Fruit fly (Drosophila melanogaster) whole organism, embryonic: ENCODE data around the gene Claspin.

Source experiments
- Antp ChIP-seq: fragments of 200-800 bp; sonication (Bioruptor generic); optimal IDR thresholded peaks from 3 replicates; lab custom pipeline; 2016; ENCODE audit warnings: missing biosample characterization, missing genetic modification characterization
- Atf-2 ChIP-seq: fragments of 200-800 bp; sonication (Bioruptor generic); optimal IDR thresholded peaks from 2 replicates; lab custom pipeline; 2016; ENCODE audit warnings: missing biosample characterization, missing genetic modification characterization
- Atf6 ChIP-seq: fragments of 200-800 bp; sonication (Bioruptor generic); IDR thresholded peaks from 2 replicates; pipeline ENCODE4 v1.3.6; 2022; ENCODE audit warnings: missing biosample characterization, missing genetic modification characterization
- BEAF-32 ChIP-seq: fragments of 200-800 bp; sonication (Bioruptor generic); optimal IDR thresholded peaks from 3 replicates; lab custom pipeline; 2017; ENCODE audit warnings: missing biosample characterization, missing genetic modification characterization, mild to moderate bottlenecking, moderate library complexity, missing genetic modification reagents
- CG10209 ChIP-seq: fragments of 200-800 bp; sonication (Bioruptor generic); optimal IDR thresholded peaks from 3 replicates; lab custom pipeline; 2017; ENCODE audit warnings: missing biosample characterization, mild to moderate bottlenecking, missing genetic modification characterization, missing genetic modification reagents
- CG10267 ChIP-seq: fragments of 200-800 bp; sonication (Bioruptor generic); optimal IDR thresholded peaks from 2 replicates; lab custom pipeline; 2018; ENCODE audit warnings: missing biosample characterization, mild to moderate bottlenecking, missing genetic modification characterization, moderate library complexity
- CG11456 ChIP-seq: fragments of 200-800 bp; sonication (Bioruptor generic); IDR thresholded peaks from 3 replicates; pipeline ENCODE4 v1.3.6; 2022; ENCODE audit warnings: missing biosample characterization, missing genetic modification characterization
- CG12659 ChIP-seq: fragments of 200-800 bp; sonication (Bioruptor generic); optimal IDR thresholded peaks from 3 replicates; lab custom pipeline; 2017; ENCODE audit warnings: mild to moderate bottlenecking, missing biosample characterization, missing genetic modification reagents, missing genetic modification characterization
- CG13424 ChIP-seq: fragments of 200-800 bp; sonication (Bioruptor generic); optimal IDR thresholded peaks from 2 replicates; lab custom pipeline; 2019; ENCODE audit warnings: missing biosample characterization, mild to moderate bottlenecking, missing genetic modification characterization, moderate library complexity
- CG14710 ChIP-seq: fragments of 200-800 bp; sonication (Bioruptor generic); optimal IDR thresholded peaks from 3 replicates; lab custom pipeline; 2019; ENCODE audit warnings: missing biosample characterization, mild to moderate bottlenecking, missing genetic modification characterization, moderate library complexity
- CG1603 ChIP-seq: fragments of 200-800 bp; sonication (Bioruptor generic); optimal IDR thresholded peaks from 2 replicates; lab custom pipeline; 2019; ENCODE audit warnings: missing biosample characterization, mild to moderate bottlenecking, missing genetic modification characterization, moderate library complexity
- CG17186 ChIP-seq: fragments of 200-800 bp; sonication (Bioruptor generic); optimal IDR thresholded peaks from 3 replicates; lab custom pipeline; 2017; ENCODE audit warnings: missing biosample characterization, missing genetic modification reagents, missing genetic modification characterization
- CG17359 ChIP-seq: fragments of 200-800 bp; sonication (Bioruptor generic); optimal IDR thresholded peaks from 3 replicates; lab custom pipeline; 2018; ENCODE audit warnings: missing biosample characterization, mild to moderate bottlenecking, missing genetic modification characterization, moderate library complexity
- CG17829 ChIP-seq: fragments of 200-800 bp; optimal IDR thresholded peaks from 2 replicates; lab custom pipeline; 2019; ENCODE audit warnings: missing biosample characterization, mild to moderate bottlenecking, missing genetic modification characterization, moderate library complexity
- CG2116 ChIP-seq: fragments of 200-800 bp; sonication (Bioruptor generic); optimal IDR thresholded peaks from 3 replicates; lab custom pipeline; 2018; ENCODE audit warnings: missing biosample characterization, mild to moderate bottlenecking, missing genetic modification characterization
- CG2875 ChIP-seq: fragments of 200-800 bp; sonication (Bioruptor generic); optimal IDR thresholded peaks from 2 replicates; lab custom pipeline; 2017; ENCODE audit warnings: missing biosample characterization, mild to moderate bottlenecking, missing genetic modification characterization, missing genetic modification reagents
- CG31388 ChIP-seq: fragments of 200-800 bp; sonication (Bioruptor generic); optimal IDR thresholded peaks from 2 replicates; lab custom pipeline; 2016; ENCODE audit warnings: missing biosample characterization, missing genetic modification characterization
- CG33557 ChIP-seq: fragments of 200-800 bp; sonication (Bioruptor generic); optimal IDR thresholded peaks from 2 replicates; lab custom pipeline; 2019; ENCODE audit warnings: missing biosample characterization, mild to moderate bottlenecking, missing genetic modification characterization, moderate library complexity
- CG4282 ChIP-seq: fragments of 200-800 bp; sonication (Bioruptor generic); optimal IDR thresholded peaks from 2 replicates; lab custom pipeline; 2016; ENCODE audit warnings: missing biosample characterization, missing genetic modification characterization
- CG4360 ChIP-seq: fragments of 200-800 bp; sonication (Bioruptor generic); IDR thresholded peaks from 2 replicates; pipeline ENCODE4 v1.3.6; 2022; ENCODE audit warnings: missing biosample characterization, missing genetic modification characterization
- CG43689 ChIP-seq: fragments of 200-800 bp; sonication (Bioruptor generic); IDR thresholded peaks from 2 replicates; pipeline ENCODE4 v1.3.6; 2022; ENCODE audit warnings: missing biosample characterization, missing genetic modification characterization
- CG4617 ChIP-seq: fragments of 200-800 bp; sonication (Bioruptor generic); optimal IDR thresholded peaks from 3 replicates; lab custom pipeline; 2016; ENCODE audit warnings: missing biosample characterization, missing genetic modification characterization, borderline replicate concordance
- CG5245 ChIP-seq: fragments of 200-800 bp; sonication (Bioruptor generic); optimal IDR thresholded peaks from 3 replicates; lab custom pipeline; 2016; ENCODE audit warnings: missing biosample characterization, missing genetic modification characterization
- CG9215 ChIP-seq: fragments of 200-800 bp; sonication (Bioruptor generic); IDR thresholded peaks from 2 replicates; pipeline ENCODE4 v1.3.6; 2022; ENCODE audit warnings: missing biosample characterization, missing genetic modification characterization
- CG9727 ChIP-seq: fragments of 200-800 bp; sonication (Bioruptor generic); optimal IDR thresholded peaks from 3 replicates; lab custom pipeline; 2017; ENCODE audit warnings: missing biosample characterization, mild to moderate bottlenecking, missing genetic modification characterization
- Camta ChIP-seq: fragments of 200-800 bp; sonication (Bioruptor generic); optimal IDR thresholded peaks from 2 replicates; lab custom pipeline; 2016; ENCODE audit warnings: missing biosample characterization, missing genetic modification characterization
- Dbx ChIP-seq: fragments of 200-800 bp; sonication (Bioruptor generic); IDR thresholded peaks from 3 replicates; pipeline ENCODE4 v1.3.6; 2022; ENCODE audit warnings: missing biosample characterization, missing genetic modification characterization
- Dip3 ChIP-seq: fragments of 200-800 bp; sonication (Bioruptor generic); optimal IDR thresholded peaks from 3 replicates; lab custom pipeline; 2016; ENCODE audit warnings: missing biosample characterization, missing genetic modification characterization
- Dp ChIP-seq: fragments of 200-800 bp; sonication (Bioruptor generic); optimal IDR thresholded peaks from 2 replicates; lab custom pipeline; 2018; ENCODE audit warnings: missing biosample characterization, mild to moderate bottlenecking, missing genetic modification characterization, moderate library complexity
- H15 ChIP-seq: fragments of 200-800 bp; sonication (Bioruptor generic); IDR thresholded peaks from 3 replicates; pipeline ENCODE4 v1.3.6; 2022; ENCODE audit warnings: missing biosample characterization, missing genetic modification characterization
- Jarid2 ChIP-seq: fragments of 200-800 bp; sonication (Bioruptor generic); optimal IDR thresholded peaks from 3 replicates; lab custom pipeline; 2017; ENCODE audit warnings: mild to moderate bottlenecking, missing biosample characterization, missing genetic modification reagents, missing genetic modification characterization
- MBD-R2 ChIP-seq: fragments of 200-800 bp; sonication (Bioruptor generic); IDR thresholded peaks from 2 replicates; pipeline ENCODE4 v1.3.6; 2022; ENCODE audit warnings: missing biosample characterization, missing genetic modification characterization
- Mad ChIP-seq: fragments of 200-800 bp; sonication (Bioruptor generic); optimal IDR thresholded peaks from 2 replicates; lab custom pipeline; 2016; ENCODE audit warnings: missing biosample characterization, missing genetic modification characterization
- Max ChIP-seq: fragments of 200-800 bp; sonication (Bioruptor generic); optimal IDR thresholded peaks from 2 replicates; lab custom pipeline; 2016; ENCODE audit warnings: missing biosample characterization, mild to moderate bottlenecking, missing genetic modification characterization
- NFAT ChIP-seq: fragments of 200-800 bp; sonication (Bioruptor generic); IDR thresholded peaks from 2 replicates; pipeline ENCODE4 v1.3.6; 2022; ENCODE audit warnings: missing biosample characterization, missing genetic modification characterization
- Sry-β ChIP-seq: fragments of 200-800 bp; sonication (Bioruptor generic); optimal IDR thresholded peaks from 2 replicates; lab custom pipeline; 2018; ENCODE audit warnings: missing biosample characterization, mild to moderate bottlenecking, missing genetic modification characterization, moderate library complexity
- Ssrp ChIP-seq: fragments of 200-800 bp; sonication (Bioruptor generic); optimal IDR thresholded peaks from 2 replicates; lab custom pipeline; 2018; ENCODE audit warnings: missing biosample characterization, mild to moderate bottlenecking, missing genetic modification characterization, moderate library complexity
- chm ChIP-seq: fragments of 200-800 bp; sonication (Bioruptor generic); IDR thresholded peaks from 2 replicates; pipeline ENCODE4 v1.3.6; 2022; ENCODE audit warnings: missing biosample characterization, missing genetic modification characterization
- ci ChIP-seq: fragments of 200-800 bp; sonication (Bioruptor generic); IDR thresholded peaks from 3 replicates; pipeline ENCODE4 v1.3.6; 2022; ENCODE audit warnings: missing biosample characterization, missing genetic modification characterization
- dmrt11E ChIP-seq: fragments of 200-800 bp; sonication (Bioruptor generic); optimal IDR thresholded peaks from 3 replicates; lab custom pipeline; 2018; ENCODE audit warnings: missing biosample characterization, mild to moderate bottlenecking, missing genetic modification characterization, moderate library complexity
- dysf ChIP-seq: fragments of 200-800 bp; sonication (Bioruptor generic); IDR thresholded peaks from 3 replicates; pipeline ENCODE4 v1.3.6; 2022; ENCODE audit warnings: missing biosample characterization, missing genetic modification characterization
- gfzf ChIP-seq: fragments of 200-800 bp; sonication (Bioruptor generic); optimal IDR thresholded peaks from 2 replicates; lab custom pipeline; 2016; ENCODE audit warnings: missing biosample characterization, mild to moderate bottlenecking, missing genetic modification characterization, moderate library complexity
- kah ChIP-seq: fragments of 200-800 bp; sonication (Bioruptor generic); optimal IDR thresholded peaks from 2 replicates; lab custom pipeline; 2018; ENCODE audit warnings: missing biosample characterization, mild to moderate bottlenecking, missing genetic modification characterization
- luna ChIP-seq: fragments of 200-800 bp; sonication (Bioruptor generic); optimal IDR thresholded peaks from 2 replicates; lab custom pipeline; 2016; ENCODE audit warnings: missing biosample characterization, missing genetic modification characterization
- pho ChIP-seq: fragments of 200-800 bp; sonication (Bioruptor generic); optimal IDR thresholded peaks from 2 replicates; lab custom pipeline; 2016; ENCODE audit warnings: missing biosample characterization, missing genetic modification characterization
- row ChIP-seq: fragments of 200-800 bp; sonication (Bioruptor generic); IDR thresholded peaks from 3 replicates; pipeline ENCODE4 v1.3.6; 2022; ENCODE audit warnings: missing biosample characterization, missing genetic modification characterization
- tio ChIP-seq: fragments of 200-800 bp; sonication (Bioruptor generic); optimal IDR thresholded peaks from 2 replicates; lab custom pipeline; 2017; ENCODE audit warnings: missing biosample characterization, missing genetic modification characterization, inconsistent platforms
- tna ChIP-seq: fragments of 200-800 bp; sonication (Bioruptor generic); IDR thresholded peaks from 2 replicates; pipeline ENCODE4 v1.3.6; 2022; ENCODE audit warnings: missing biosample characterization, missing genetic modification characterization; ENCODE audit not compliant: partially characterized antibody
- trem ChIP-seq: fragments of 200-800 bp; optimal IDR thresholded peaks from 3 replicates; lab custom pipeline; 2019; ENCODE audit warnings: missing biosample characterization, mild to moderate bottlenecking, missing genetic modification characterization, moderate library complexity
- wor ChIP-seq: fragments of 200-800 bp; sonication (Bioruptor generic); IDR thresholded peaks from 2 replicates; pipeline ENCODE4 v1.3.6; 2022; ENCODE audit warnings: missing biosample characterization, missing genetic modification characterization

Gene Claspin

DNA sequence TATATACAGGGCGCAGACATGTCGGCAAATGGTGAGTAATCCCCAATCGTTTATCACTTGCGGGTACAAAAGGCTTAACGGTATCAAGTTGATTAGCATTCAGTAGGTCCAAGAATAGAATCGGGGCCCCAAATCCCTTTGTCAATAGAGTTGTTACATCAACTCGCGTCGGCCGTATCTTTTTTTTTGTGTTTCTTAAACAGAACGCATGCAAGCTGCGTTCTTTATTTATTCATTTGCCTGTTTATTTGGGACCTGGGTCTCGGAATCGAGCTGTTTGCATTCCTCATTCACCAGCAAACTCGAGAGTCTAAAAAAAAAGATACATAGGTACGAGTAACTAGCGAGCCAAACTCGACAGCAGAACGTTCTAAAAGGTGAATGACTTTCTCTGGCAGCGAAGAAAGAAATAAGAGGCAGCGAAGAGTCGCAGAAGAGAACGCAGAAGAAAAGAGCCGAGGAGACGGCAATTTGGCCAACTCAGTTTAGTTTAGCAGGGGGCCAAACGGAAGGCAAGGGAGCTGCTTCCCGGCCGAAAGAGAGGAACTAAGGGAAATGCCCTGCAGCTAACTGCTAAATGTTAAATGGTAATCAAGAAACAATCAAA lies 41.0 kb upstream of the Claspin start (continued):
- TF ChIP-seq dmrt11E (tag; lab: Kevin White, UChicago) (peak; percentile 54), CG33557 (peak; percentile 59), Max (GFP tag; lab: Kevin White, UChicago) (no peak), CG17359 (tag; lab: Kevin White, UChicago) (peak; percentile 18), Jarid2 (no peak), CG43689 (GFP tag; lab: Robert Waterston, UW) (no peak), row (GFP tag; lab: Robert Waterston, UW) (no peak), CG13424 (tag; lab: Kevin White, UChicago) (peak; percentile 13), CG31388 (no peak), chm (GFP tag; lab: Robert Waterston, UW) (peak; percentile 62; the same call in 1 of the 2 replicates), CG9727 (GFP tag; lab: Kevin White, UChicago) (peak; percentile 59), CG2875 (peak; percentile 64), CG17829 (tag; lab: Kevin White, UChicago) (no peak), Sry-β (GFP tag; lab: Kevin White, UChicago) (peak; percentile 16)
- TF ChIP-seq, all 482 proteins: peak for 66

DNA sequence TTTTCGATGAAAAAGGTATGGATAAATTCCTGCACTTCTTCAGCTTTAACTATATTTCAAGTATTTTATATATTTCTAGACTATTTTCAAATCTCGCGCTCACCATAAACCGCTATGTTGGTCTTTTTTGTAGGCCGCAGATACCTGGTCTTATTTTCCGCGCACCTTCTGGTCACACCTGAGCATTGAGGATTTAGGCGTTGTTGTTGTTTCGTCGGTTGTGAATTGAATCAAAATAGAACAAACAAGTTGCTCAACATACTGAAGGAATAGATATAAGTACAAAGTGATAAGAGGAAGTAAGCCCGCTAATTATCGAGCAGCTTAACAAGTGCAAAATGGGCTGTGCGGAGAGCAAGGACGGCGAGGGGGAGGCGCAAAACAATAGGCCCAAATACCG lies 35.5 kb upstream of the Claspin start, which contains the start of gene Ctl1:
Gene Ctl1 (plus strand): TSS at position 167 of the 400 bp plus-strand sequence.
- TF ChIP-seq CG9215 (GFP tag; lab: Robert Waterston, UW): no peak
- TF ChIP-seq Atf6: no peak
- no peak for TF ChIP-seq dysf (GFP tag; lab: Robert Waterston, UW)
- no peak for TF ChIP-seq Dip3 (GFP tag; lab: Kevin White, UChicago)
- TF ChIP-seq Atf-2 (GFP tag; lab: Kevin White, UChicago): no peak
- peak; percentile 43 for TF ChIP-seq CG4617 (GFP tag; lab: Kevin White, UChicago)
- peak; percentile 43; the same call in 1 of the 2 replicates for TF ChIP-seq MBD-R2 (GFP tag; lab: Robert Waterston, UW)
- TF ChIP-seq CG10267 (tag; lab: Kevin White, UChicago): peak; percentile 26
- no peak for TF ChIP-seq H15 (GFP tag; lab: Robert Waterston, UW)
- TF ChIP-seq ci (GFP tag; lab: Robert Waterston, UW): no peak
- no peak for TF ChIP-seq CG4282
- peak; percentile 24 for TF ChIP-seq CG1603
- peak; percentile 42 for TF ChIP-seq trem (tag; lab: Kevin White, UChicago)
- TF ChIP-seq Mad (GFP tag; lab: Kevin White, UChicago): no peak
- no peak for TF ChIP-seq Dbx
- no peak for TF ChIP-seq CG10209
- no peak for TF ChIP-seq tna (GFP tag; lab: Robert Waterston, UW)
- TF ChIP-seq CG12659 (GFP tag; lab: Kevin White, UChicago): peak; percentile 13
- TF ChIP-seq Camta: no peak
- TF ChIP-seq Dp (GFP tag; lab: Kevin White, UChicago): peak; percentile 91
- peak; percentile 11 for TF ChIP-seq BEAF-32 (GFP tag; lab: Kevin White, UChicago)
- no peak for TF ChIP-seq CG5245 (GFP tag; lab: Kevin White, UChicago)
- peak; percentile 11 for TF ChIP-seq CG2116
- peak; percentile 12 for TF ChIP-seq CG14710
- no peak for TF ChIP-seq luna (GFP tag; lab: Kevin White, UChicago)
- TF ChIP-seq tio (GFP tag; lab: Kevin White, UChicago): no peak
- no peak for TF ChIP-seq Antp (GFP tag; lab: Kevin White, UChicago)
- no peak for TF ChIP-seq CG11456 (GFP tag; lab: Robert Waterston, UW)
- no peak for TF ChIP-seq CG17186 (GFP tag; lab: Kevin White, UChicago)
- no peak for TF ChIP-seq Ssrp (tag; lab: Kevin White, UChicago)
- TF ChIP-seq NFAT: no peak
- no peak for TF ChIP-seq wor (GFP tag; lab: Robert Waterston, UW)
- no peak for TF ChIP-seq dmrt11E (tag; lab: Kevin White, UChicago)
- no peak for TF ChIP-seq pho (GFP tag; lab: Kevin White, UChicago)
- peak; percentile 88 for TF ChIP-seq kah (GFP tag; lab: Kevin White, UChicago)
- TF ChIP-seq gfzf (GFP tag; lab: Kevin White, UChicago): peak; percentile 88
- TF ChIP-seq CG4360: peak; percentile 90
